Fruit fly (Drosophila melanogaster): ENCODE data around the gene mTerf5.
A peak's percentile ranks its signal among the peaks of the same experiment; 100 is the strongest.

mTerf5 gene

DNA sequence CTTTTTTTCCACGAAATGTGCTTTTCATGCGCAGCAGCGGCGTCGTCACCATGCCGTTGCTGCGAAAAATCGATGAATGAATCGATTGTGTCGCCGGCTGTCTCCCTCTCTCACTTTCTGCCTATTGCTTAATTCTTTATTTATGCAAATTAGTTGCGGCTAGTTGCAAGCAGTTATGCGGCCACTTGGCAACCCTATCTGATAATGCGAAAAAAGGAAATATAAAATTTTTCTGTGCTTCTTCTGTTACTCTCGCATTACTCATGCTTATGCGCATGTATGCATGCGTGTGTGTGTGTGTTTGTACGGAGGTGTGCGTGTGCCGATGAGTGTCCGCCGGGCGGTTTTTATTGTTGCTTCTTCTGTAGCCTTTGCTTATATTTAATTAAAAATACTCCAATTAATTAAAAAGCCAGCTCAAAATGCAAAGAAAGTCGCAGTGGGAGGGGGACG lies 20.3 kb upstream of the mTerf5 start (continued):
- TF ChIP-seq CG30403 (GFP tag; optimal IDR thresholded peaks at IDR 0.05), result no peak
- TF ChIP-seq sim (GFP tag; IDR thresholded peaks at IDR 0.05), result no peak
- no peak for TF ChIP-seq CG32772 (GFP tag; IDR thresholded peaks at IDR 0.05)
- peak; percentile 27 for TF ChIP-seq CG6854 (GFP tag; optimal IDR thresholded peaks at IDR 0.05)

DNA sequence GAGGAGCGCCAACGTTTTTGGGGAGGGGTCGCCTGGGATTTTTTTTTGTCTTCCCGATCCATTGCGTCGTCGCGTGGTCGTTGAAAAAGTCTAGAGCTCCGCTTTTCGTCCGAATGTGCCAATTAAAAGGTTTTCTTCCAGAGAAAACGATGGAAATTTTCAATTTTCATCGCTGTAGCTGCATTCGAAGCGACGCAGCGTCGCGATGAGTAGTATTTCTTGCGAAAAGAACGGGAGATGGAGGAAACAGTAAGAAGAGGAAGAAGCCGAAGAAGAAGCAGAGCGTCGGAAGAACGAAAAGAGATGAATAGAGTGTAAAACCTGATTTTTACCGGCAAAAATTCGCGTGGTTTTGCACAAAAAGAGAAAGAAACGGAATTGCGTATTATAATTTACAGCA lies 19.5 kb upstream of the mTerf5 start:
- peak in 1 of 2 experiments; percentile 27 for TF ChIP-seq Trl (optimal IDR thresholded peaks at IDR 0.05)
- no peak for TF ChIP-seq Trl (GFP tag; optimal IDR thresholded peaks at IDR 0.05)
- TF ChIP-seq sens (GFP tag), result peak; percentile 37
- TF ChIP-seq CG3065 (GFP tag; optimal IDR thresholded peaks at IDR 0.05), result no peak
- no peak for TF ChIP-seq pita (GFP tag; optimal IDR thresholded peaks at IDR 0.05)
- no peak for TF ChIP-seq CG15269 (tag; optimal IDR thresholded peaks at IDR 0.05)
- no peak for TF ChIP-seq TFAM (GFP tag; optimal IDR thresholded peaks at IDR 0.05)
- peak; percentile 55 for TF ChIP-seq CG1529 (GFP tag; optimal IDR thresholded peaks at IDR 0.05)
- TF ChIP-seq z (GFP tag; IDR thresholded peaks at IDR 0.05), result no peak
- TF ChIP-seq CG9609 (GFP tag; optimal IDR thresholded peaks at IDR 0.05), result no peak
- peak; percentile 2; the same call in 1 of the 2 replicates for TF ChIP-seq sob (GFP tag; IDR thresholded peaks at IDR 0.05)
- TF ChIP-seq scrt (GFP tag; optimal IDR thresholded peaks at IDR 0.05), result no peak
- TF ChIP-seq prd (optimal IDR thresholded peaks at IDR 0.05), result no peak
- TF ChIP-seq prd (GFP tag; IDR thresholded peaks at IDR 0.05), result no peak
- TF ChIP-seq psq (GFP tag; optimal IDR thresholded peaks at IDR 0.05), result peak; percentile 35
- TF ChIP-seq CG10321 (GFP tag; IDR thresholded peaks at IDR 0.05), result peak; percentile 22; the same call in 1 of the 2 replicates
- no peak for TF ChIP-seq seq (GFP tag; IDR thresholded peaks at IDR 0.05)
- TF ChIP-seq CG3407 (GFP tag; optimal IDR thresholded peaks at IDR 0.05), result no peak
- TF ChIP-seq CG10543 (GFP tag; optimal IDR thresholded peaks at IDR 0.05), result no peak
- no peak for TF ChIP-seq CG2678 (tag; optimal IDR thresholded peaks at IDR 0.05)
- TF ChIP-seq Nf-YA (GFP tag; IDR thresholded peaks at IDR 0.05), result 0 out of 2 replicates have a peak, but pooled peaks have one; percentile 4
- 0 out of 3 replicates have a peak, but pooled peaks have one; percentile 11 for TF ChIP-seq HLH4C (GFP tag; IDR thresholded peaks at IDR 0.05; ENCODE audit: partially characterized antibody)
- no peak for TF ChIP-seq Camta (GFP tag; optimal IDR thresholded peaks at IDR 0.05)
- TF ChIP-seq CG4424 (GFP tag; optimal IDR thresholded peaks at IDR 0.05), result no peak
- no peak for TF ChIP-seq sens-2 (GFP tag; IDR thresholded peaks at IDR 0.05)
- peak; percentile 97 for TF ChIP-seq CG17385 (GFP tag; optimal IDR thresholded peaks at IDR 0.05)
- no peak for TF ChIP-seq br (optimal IDR thresholded peaks at IDR 0.05)
- TF ChIP-seq Sox102F (GFP tag; optimal IDR thresholded peaks at IDR 0.05), result no peak
- TF ChIP-seq twi (tag; optimal IDR thresholded peaks at IDR 0.05), result no peak
- TF ChIP-seq ham (GFP tag; IDR thresholded peaks at IDR 0.05), result no peak
- peak; percentile 48 for TF ChIP-seq sqz (GFP tag; optimal IDR thresholded peaks at IDR 0.05)
- no peak for TF ChIP-seq Xbp1 (GFP tag; optimal IDR thresholded peaks at IDR 0.05)
- TF ChIP-seq nom (GFP tag; optimal IDR thresholded peaks at IDR 0.05), result peak; percentile 27
- no peak for TF ChIP-seq CG9797 (GFP tag; optimal IDR thresholded peaks at IDR 0.05)
- no peak for TF ChIP-seq HLH3B (GFP tag; IDR thresholded peaks at IDR 0.05)
- no peak for TF ChIP-seq toy (GFP tag; IDR thresholded peaks at IDR 0.05)
